Worm (Caenorhabditis elegans) whole organism, late embryonic: ENCODE results near the gene col-185.

Experiments used
- K02D7.2 ChIP-seq: sonication (generic microtip); optimal IDR thresholded peaks from 2 replicates; lab custom pipeline; 2017; ENCODE audit warnings: mild to moderate bottlenecking, missing genetic modification characterization, missing compliant biosample characterization
- ama-1 ChIP-seq: fragments of 150-350 bp; optimal IDR thresholded peaks from 2 replicates; lab custom pipeline; 2014
- che-1 ChIP-seq: sonication (generic microtip); optimal IDR thresholded peaks from 2 replicates; lab custom pipeline; 2016; ENCODE audit warnings: mild to moderate bottlenecking, missing genetic modification characterization, missing compliant biosample characterization
- elt-2 ChIP-seq: sonication (generic microtip); optimal IDR thresholded peaks from 2 replicates; lab custom pipeline; 2016; ENCODE audit warnings: missing genetic modification reagents, missing genetic modification characterization, missing compliant biosample characterization

ce11 chrX:13502282-13502681 is 8.6 kb downstream of the col-185 start:
- TF ChIP-seq K02D7.2 (tag; lab: Kevin White, UChicago) (no peak), ama-1 (lab: Kevin White, UChicago) (no peak), elt-2 (tag; lab: Kevin White, UChicago) (no peak), che-1 (tag; lab: Kevin White, UChicago) (no peak)
